Fruit fly (Drosophila melanogaster) whole organism, prepupa: ENCODE data around the gene CG1983.

ENCODE experiments used
- CG10669 ChIP-seq: fragments of 200-800 bp; sonication (Bioruptor generic); optimal IDR thresholded peaks from 3 replicates; lab custom pipeline; 2018; ENCODE audit warnings: missing biosample characterization, mild to moderate bottlenecking, missing genetic modification characterization, moderate library complexity
- CG11294 ChIP-seq: fragments of 200-800 bp; sonication (Bioruptor generic); IDR thresholded peaks from 2 replicates; pipeline ENCODE4 v1.3.6; 2022; ENCODE audit warnings: missing biosample characterization, missing genetic modification characterization
- CG11902 ChIP-seq: fragments of 200-800 bp; sonication (Bioruptor generic); optimal IDR thresholded peaks from 3 replicates; lab custom pipeline; 2016; ENCODE audit warnings: missing biosample characterization, missing genetic modification characterization
- CG1621 ChIP-seq: fragments of 200-800 bp; sonication (Bioruptor generic); optimal IDR thresholded peaks from 3 replicates; lab custom pipeline; 2018; ENCODE audit warnings: missing biosample characterization, mild to moderate bottlenecking, missing genetic modification characterization
- CG16779 ChIP-seq: fragments of 200-800 bp; sonication (Bioruptor generic); optimal IDR thresholded peaks from 3 replicates; lab custom pipeline; 2017; ENCODE audit warnings: missing biosample characterization, mild to moderate bottlenecking, missing genetic modification characterization
- CG3032 ChIP-seq: fragments of 200-800 bp; optimal IDR thresholded peaks from 2 replicates; lab custom pipeline; 2019; ENCODE audit warnings: missing biosample characterization, mild to moderate bottlenecking, missing genetic modification characterization, moderate library complexity
- CG31627 ChIP-seq: fragments of 200-800 bp; sonication (Bioruptor generic); optimal IDR thresholded peaks from 3 replicates; lab custom pipeline; 2016; ENCODE audit warnings: missing biosample characterization, missing genetic modification characterization
- CG32006 ChIP-seq: fragments of 200-800 bp; sonication (Bioruptor generic); optimal IDR thresholded peaks from 3 replicates; lab custom pipeline; 2017; ENCODE audit warnings: missing biosample characterization, mild to moderate bottlenecking, missing genetic modification characterization
- CG34406 ChIP-seq: fragments of 200-800 bp; sonication (Bioruptor generic); optimal IDR thresholded peaks from 3 replicates; lab custom pipeline; 2016; ENCODE audit warnings: missing biosample characterization, missing genetic modification characterization
- CG4318 ChIP-seq: fragments of 200-800 bp; sonication (Bioruptor generic); optimal IDR thresholded peaks from 3 replicates; lab custom pipeline; 2017; ENCODE audit warnings: missing biosample characterization, mild to moderate bottlenecking, missing genetic modification characterization
- CG6163 ChIP-seq: fragments of 200-800 bp; sonication (Bioruptor generic); IDR thresholded peaks from 3 replicates; pipeline ENCODE4 v1.3.6; 2022; ENCODE audit warnings: missing biosample characterization, missing genetic modification characterization
- CG6792 ChIP-seq: fragments of 200-800 bp; sonication (Bioruptor generic); optimal IDR thresholded peaks from 3 replicates; lab custom pipeline; 2016; ENCODE audit warnings: missing biosample characterization, missing genetic modification characterization
- CG6808 ChIP-seq: fragments of 200-800 bp; sonication (Bioruptor generic); optimal IDR thresholded peaks from 3 replicates; lab custom pipeline; 2017; ENCODE audit warnings: missing biosample characterization, missing genetic modification characterization, mild to moderate bottlenecking, moderate library complexity, missing genetic modification reagents
- CG6854 ChIP-seq: fragments of 200-800 bp; sonication (Bioruptor generic); optimal IDR thresholded peaks from 2 replicates; lab custom pipeline; 2017; ENCODE audit warnings: missing biosample characterization, mild to moderate bottlenecking, missing genetic modification characterization
- CG7368 ChIP-seq: fragments of 200-800 bp; sonication (Bioruptor generic); optimal IDR thresholded peaks from 3 replicates; lab custom pipeline; 2016; ENCODE audit warnings: missing biosample characterization, missing genetic modification characterization
- CG8119 ChIP-seq: fragments of 200-800 bp; sonication (Bioruptor generic); IDR thresholded peaks from 3 replicates; pipeline ENCODE4 v1.3.6; 2022; ENCODE audit warnings: missing biosample characterization, missing genetic modification characterization
- CG8632 ChIP-seq: fragments of 200-800 bp; sonication (Bioruptor generic); optimal IDR thresholded peaks from 3 replicates; lab custom pipeline; 2016; ENCODE audit warnings: missing biosample characterization, missing genetic modification characterization
- Eip75B ChIP-seq: fragments of 200-800 bp; sonication (Bioruptor generic); optimal IDR thresholded peaks from 3 replicates; lab custom pipeline; 2016; ENCODE audit warnings: missing biosample characterization, missing genetic modification characterization
- Eip78C ChIP-seq: fragments of 200-800 bp; sonication (Bioruptor generic); peaks from one replicate; lab custom pipeline; 2016; ENCODE audit warnings: missing biosample characterization, missing genetic modification characterization
- Eip93F ChIP-seq: fragments of 200-800 bp; sonication (Bioruptor generic); optimal IDR thresholded peaks from 2 replicates; lab custom pipeline; 2016; ENCODE audit warnings: missing biosample characterization, mild to moderate bottlenecking, missing genetic modification characterization
- Ets21C ChIP-seq: fragments of 200-800 bp; sonication (Bioruptor generic); optimal IDR thresholded peaks from 3 replicates; lab custom pipeline; 2016; ENCODE audit warnings: missing biosample characterization, missing genetic modification characterization
- Ets96B ChIP-seq: fragments of 200-800 bp; optimal IDR thresholded peaks from 2 replicates; lab custom pipeline; 2019; ENCODE audit warnings: missing biosample characterization, mild to moderate bottlenecking, missing genetic modification characterization, moderate library complexity
- Hr38 ChIP-seq: sonication (Bioruptor generic); optimal IDR thresholded peaks from 2 replicates; lab custom pipeline; 2016; ENCODE audit warnings: missing biosample characterization, missing genetic modification characterization
- Hr39 ChIP-seq: fragments of 200-800 bp; sonication (Bioruptor generic); optimal IDR thresholded peaks from 2 replicates; lab custom pipeline; 2016; ENCODE audit warnings: missing biosample characterization, missing genetic modification characterization
- Lpt ChIP-seq: fragments of 200-800 bp; sonication (Bioruptor generic); optimal IDR thresholded peaks from 3 replicates; lab custom pipeline; 2016; ENCODE audit warnings: missing biosample characterization, missing genetic modification characterization
- Met ChIP-seq: fragments of 200-800 bp; sonication (Bioruptor generic); optimal IDR thresholded peaks from 3 replicates; lab custom pipeline; 2016; ENCODE audit warnings: missing biosample characterization, missing genetic modification characterization
- OdsH ChIP-seq: fragments of 200-800 bp; sonication (Bioruptor generic); optimal IDR thresholded peaks from 3 replicates; lab custom pipeline; 2016; ENCODE audit warnings: missing biosample characterization, missing genetic modification characterization
- Smox ChIP-seq: fragments of 200-800 bp; sonication (Bioruptor generic); optimal IDR thresholded peaks from 3 replicates; lab custom pipeline; 2016; ENCODE audit warnings: missing biosample characterization, missing genetic modification characterization
- Sox102F ChIP-seq: fragments of 200-800 bp; sonication (Bioruptor generic); optimal IDR thresholded peaks from 2 replicates; lab custom pipeline; 2016; ENCODE audit warnings: missing biosample characterization, mild to moderate bottlenecking, missing genetic modification characterization
- Sox14 ChIP-seq: fragments of 200-800 bp; sonication (Bioruptor generic); optimal IDR thresholded peaks from 3 replicates; lab custom pipeline; 2016; ENCODE audit warnings: missing biosample characterization, missing genetic modification characterization
- Sox15 ChIP-seq: fragments of 200-800 bp; sonication (Bioruptor generic); optimal IDR thresholded peaks from 3 replicates; lab custom pipeline; 2016; ENCODE audit warnings: missing biosample characterization, missing genetic modification characterization
- achi ChIP-seq: fragments of 200-800 bp; sonication (Bioruptor generic); optimal IDR thresholded peaks from 3 replicates; lab custom pipeline; 2016; ENCODE audit warnings: missing biosample characterization, missing genetic modification characterization
- acj6 ChIP-seq: fragments of 200-800 bp; sonication (Bioruptor generic); optimal IDR thresholded peaks from 3 replicates; lab custom pipeline; 2016; ENCODE audit warnings: missing biosample characterization, missing genetic modification characterization
- eg ChIP-seq: fragments of 200-800 bp; sonication (Bioruptor generic); IDR thresholded peaks from 3 replicates; pipeline ENCODE4 v1.3.6; 2022; ENCODE audit warnings: missing biosample characterization, missing genetic modification characterization
- fd59A ChIP-seq: fragments of 200-800 bp; sonication (Bioruptor generic); optimal IDR thresholded peaks from 2 replicates; lab custom pipeline; 2017; ENCODE audit warnings: missing biosample characterization, mild to moderate bottlenecking, missing genetic modification characterization, missing genetic modification reagents
- fd85E ChIP-seq: fragments of 200-800 bp; sonication (Bioruptor generic); optimal IDR thresholded peaks from 3 replicates; lab custom pipeline; 2016; ENCODE audit warnings: missing biosample characterization, missing genetic modification characterization
- fkh ChIP-seq: fragments of 200-800 bp; sonication (Bioruptor generic); optimal IDR thresholded peaks from 3 replicates; lab custom pipeline; 2017; ENCODE audit warnings: missing biosample characterization, mild to moderate bottlenecking, missing genetic modification characterization, moderate library complexity
- lz ChIP-seq: fragments of 200-800 bp; sonication (Bioruptor generic); optimal IDR thresholded peaks from 3 replicates; lab custom pipeline; 2016; ENCODE audit warnings: missing biosample characterization, missing genetic modification characterization
- pdm3 ChIP-seq: fragments of 200-800 bp; sonication (Bioruptor generic); optimal IDR thresholded peaks from 3 replicates; lab custom pipeline; 2016; ENCODE audit warnings: missing biosample characterization, missing genetic modification characterization
- salr ChIP-seq, 2 experiments: fragments of 200-800 bp; sonication (Bioruptor generic); optimal IDR thresholded peaks; 3 replicates each; lab custom pipeline; 2016 to 2018; ENCODE audit warnings: missing biosample characterization in 2 of 2, missing genetic modification characterization in 2 of 2, mild to moderate bottlenecking in 1 of 2
- spab ChIP-seq: fragments of 200-800 bp; sonication (Bioruptor generic); optimal IDR thresholded peaks from 2 replicates; lab custom pipeline; 2017; ENCODE audit warnings: missing biosample characterization, mild to moderate bottlenecking, missing genetic modification characterization, missing genetic modification reagents
- ss ChIP-seq, 2 experiments: fragments of 200-800 bp; sonication (Bioruptor generic); optimal IDR thresholded peaks; 2 replicates in 1 of 2; 3 replicates in 1 of 2; lab custom pipeline; 2017 to 2018; ENCODE audit warnings: mild to moderate bottlenecking in 2 of 2, missing biosample characterization in 2 of 2, missing genetic modification characterization in 2 of 2, moderate library complexity in 1 of 2
- svp ChIP-seq: fragments of 200-800 bp; sonication (Bioruptor generic); peaks from one replicate; lab custom pipeline; 2016; ENCODE audit warnings: missing biosample characterization, missing genetic modification characterization
- topi ChIP-seq: fragments of 200-800 bp; sonication (Bioruptor generic); optimal IDR thresholded peaks from 3 replicates; lab custom pipeline; 2016; ENCODE audit warnings: missing biosample characterization, missing genetic modification characterization

The CG1983 gene

dm6 chr3R:30191462-30191874, 14.0 kb upstream of the CG1983 start (continued):
- TF ChIP-seq Sox15 (GFP tag; lab: Kevin White, UChicago) (peak; percentile 74), CG4318 (GFP tag; lab: Kevin White, UChicago) (peak; percentile 36), CG32006 (GFP tag; lab: Kevin White, UChicago) (peak; percentile 76), topi (GFP tag; lab: Kevin White, UChicago) (peak; percentile 87), Sox14 (GFP tag; lab: Kevin White, UChicago) (peak; percentile 77), fd59A (peak; percentile 44), Met (GFP tag; lab: Kevin White, UChicago) (peak; percentile 69), pdm3 (GFP tag; lab: Kevin White, UChicago) (peak; percentile 73), CG7368 (GFP tag; lab: Kevin White, UChicago) (peak; percentile 62), Smox (GFP tag; lab: Kevin White, UChicago) (peak; percentile 72), CG11294 (GFP tag; lab: Robert Waterston, UW) (no peak), Lpt (GFP tag; lab: Kevin White, UChicago) (no peak), CG6854 (GFP tag; lab: Kevin White, UChicago) (no peak), spab (GFP tag; lab: Kevin White, UChicago) (peak; percentile 30), acj6 (GFP tag; lab: Kevin White, UChicago) (peak; percentile 71), CG31627 (GFP tag; lab: Kevin White, UChicago) (peak; percentile 84), fkh (no peak), Hr39 (GFP tag; lab: Kevin White, UChicago) (peak; percentile 81), achi (GFP tag; lab: Kevin White, UChicago) (peak; percentile 30)

- peak; percentile 18 for TF ChIP-seq fkh
- TF ChIP-seq CG6854 (GFP tag; lab: Kevin White, UChicago): peak; percentile 35
- TF ChIP-seq CG4318 (GFP tag; lab: Kevin White, UChicago): no peak
- TF ChIP-seq, all 60 proteins: peak for 2
Measured at dm6 chr3R:30191047-30191446, 13.5 kb upstream of the CG1983 start, which contains the start of gene CG9747. CG9747 (minus strand) TSS chr3R:30191252.

dm6 chr3R:30189836-30190235, 12.3 kb upstream of the CG1983 start:
- TF ChIP-seq OdsH (GFP tag; lab: Kevin White, UChicago) (peak; percentile 76), CG6163 (peak; percentile 80), Met (GFP tag; lab: Kevin White, UChicago) (peak; percentile 69), Eip75B (GFP tag; lab: Kevin White, UChicago) (peak; percentile 74), CG6854 (GFP tag; lab: Kevin White, UChicago) (peak; percentile 16), CG32006 (GFP tag; lab: Kevin White, UChicago) (peak; percentile 45), fd85E (GFP tag; lab: Kevin White, UChicago) (peak; percentile 8), ss (GFP tag; optimal IDR thresholded peaks at IDR 0.05; lab: Kevin White, UChicago) (peak; percentile 22 to 54), CG4318 (GFP tag; lab: Kevin White, UChicago) (peak; percentile 4), Ets96B (tag; lab: Kevin White, UChicago) (peak; percentile 60), CG34406 (GFP tag; lab: Kevin White, UChicago) (peak; percentile 75), Lpt (GFP tag; lab: Kevin White, UChicago) (no peak), Sox14 (GFP tag; lab: Kevin White, UChicago) (peak; percentile 52), CG6808 (GFP tag; lab: Kevin White, UChicago) (peak; percentile 58), Smox (GFP tag; lab: Kevin White, UChicago) (peak; percentile 73), CG7368 (GFP tag; lab: Kevin White, UChicago) (peak; percentile 60), CG11902 (peak; percentile 63), eg (GFP tag; lab: Robert Waterston, UW) (peak; percentile 73; the same call in 2 of the 3 replicates), Hr39 (GFP tag; lab: Kevin White, UChicago) (peak; percentile 74), Eip78C (peak; percentile 91), salr (GFP tag; optimal IDR thresholded peaks at IDR 0.05; lab: Kevin White, UChicago) (peak in 1 of 2 experiments; percentile 33), CG6792 (GFP tag; lab: Kevin White, UChicago) (peak; percentile 77), CG8632 (GFP tag; lab: Kevin White, UChicago) (peak; percentile 70), CG16779 (tag; lab: Kevin White, UChicago) (no peak), Eip93F (GFP tag; lab: Kevin White, UChicago) (peak; percentile 19), CG8119 (GFP tag; lab: Robert Waterston, UW) (peak; percentile 44; the same call in 2 of the 3 replicates), CG3032 (tag; lab: Kevin White, UChicago) (peak; percentile 63), topi (GFP tag; lab: Kevin White, UChicago) (peak; percentile 69), Sox15 (GFP tag; lab: Kevin White, UChicago) (peak; percentile 70), spab (GFP tag; lab: Kevin White, UChicago) (peak; percentile 49), Ets21C (GFP tag; lab: Kevin White, UChicago) (peak; percentile 57), CG31627 (GFP tag; lab: Kevin White, UChicago) (peak; percentile 76), acj6 (GFP tag; lab: Kevin White, UChicago) (peak; percentile 73), Sox102F (GFP tag; lab: Kevin White, UChicago) (peak; percentile 52), lz (peak; percentile 70), CG10669 (GFP tag; lab: Kevin White, UChicago) (peak; percentile 61), Hr38 (no peak), pdm3 (GFP tag; lab: Kevin White, UChicago) (peak; percentile 71), svp (GFP tag; lab: Kevin White, UChicago) (peak; percentile 84), CG1621 (tag; lab: Kevin White, UChicago) (peak; percentile 53)
